Fruit fly (Drosophila melanogaster) whole organism, embryonic: ENCODE measurements around the gene Tbc1d22.

Experiments
- Abd-B ChIP-seq: fragments of 200-800 bp; sonication (Bioruptor generic); optimal IDR thresholded peaks from 2 replicates; lab custom pipeline; 2018; ENCODE audit warnings: missing biosample characterization, mild to moderate bottlenecking, missing genetic modification characterization, moderate library complexity
- CG10565 ChIP-seq: fragments of 200-800 bp; sonication (Bioruptor generic); optimal IDR thresholded peaks from 3 replicates; lab custom pipeline; 2016; ENCODE audit warnings: missing biosample characterization, mild to moderate bottlenecking, missing genetic modification characterization
- CG12659 ChIP-seq: fragments of 200-800 bp; sonication (Bioruptor generic); optimal IDR thresholded peaks from 3 replicates; lab custom pipeline; 2017; ENCODE audit warnings: mild to moderate bottlenecking, missing biosample characterization, missing genetic modification reagents, missing genetic modification characterization
- CG14014 ChIP-seq: fragments of 200-800 bp; sonication (Bioruptor generic); IDR thresholded peaks from 2 replicates; pipeline ENCODE4 v1.3.6; 2022; ENCODE audit warnings: missing biosample characterization, missing genetic modification characterization
- CG15696 ChIP-seq: fragments of 200-800 bp; sonication (Bioruptor generic); optimal IDR thresholded peaks from 2 replicates; lab custom pipeline; 2019; ENCODE audit warnings: missing biosample characterization, mild to moderate bottlenecking, missing genetic modification characterization, moderate library complexity
- CG16779 ChIP-seq: fragments of 200-800 bp; sonication (Bioruptor generic); IDR thresholded peaks from 2 replicates; pipeline ENCODE4 v1.3.6; 2022; ENCODE audit warnings: missing biosample characterization, missing genetic modification characterization
- CG16815 ChIP-seq: fragments of 200-800 bp; sonication (Bioruptor generic); optimal IDR thresholded peaks from 3 replicates; lab custom pipeline; 2017; ENCODE audit warnings: missing biosample characterization, mild to moderate bottlenecking, missing genetic modification characterization
- CG18599 ChIP-seq: fragments of 200-800 bp; sonication (Bioruptor generic); optimal IDR thresholded peaks from 3 replicates; lab custom pipeline; 2017; ENCODE audit warnings: missing biosample characterization, missing genetic modification characterization, mild to moderate bottlenecking, moderate library complexity, missing genetic modification reagents
- CG2712 ChIP-seq: fragments of 200-800 bp; optimal IDR thresholded peaks from 3 replicates; lab custom pipeline; 2019; ENCODE audit warnings: missing biosample characterization, mild to moderate bottlenecking, missing genetic modification characterization, moderate library complexity
- CG2889 ChIP-seq: fragments of 200-800 bp; sonication (Bioruptor generic); IDR thresholded peaks from 3 replicates; pipeline ENCODE4 v1.3.6; 2022; ENCODE audit warnings: missing biosample characterization, missing genetic modification characterization
- CG30020 ChIP-seq: fragments of 200-800 bp; optimal IDR thresholded peaks from 2 replicates; lab custom pipeline; 2019; ENCODE audit warnings: missing biosample characterization, mild to moderate bottlenecking, missing genetic modification characterization, moderate library complexity
- CG3407 ChIP-seq: fragments of 200-800 bp; sonication (Bioruptor generic); optimal IDR thresholded peaks from 2 replicates; lab custom pipeline; 2018; ENCODE audit warnings: missing biosample characterization, mild to moderate bottlenecking, missing genetic modification characterization
- CG4328 ChIP-seq: fragments of 200-800 bp; sonication (Bioruptor generic); optimal IDR thresholded peaks from 3 replicates; lab custom pipeline; 2017; ENCODE audit warnings: missing biosample characterization, missing genetic modification reagents, missing genetic modification characterization
- CG6689 ChIP-seq: fragments of 200-800 bp; sonication (Bioruptor generic); IDR thresholded peaks from 2 replicates; pipeline ENCODE4 v1.3.6; 2022; ENCODE audit warnings: missing biosample characterization, missing genetic modification characterization
- CG6813 ChIP-seq: fragments of 200-800 bp; sonication (Bioruptor generic); optimal IDR thresholded peaks from 2 replicates; lab custom pipeline; 2017; ENCODE audit warnings: missing biosample characterization, missing genetic modification characterization, mild to moderate bottlenecking, moderate library complexity, missing genetic modification reagents
- CG7271 ChIP-seq: fragments of 200-800 bp; sonication (Bioruptor generic); optimal IDR thresholded peaks from 2 replicates; lab custom pipeline; 2018; ENCODE audit warnings: missing biosample characterization, mild to moderate bottlenecking, missing genetic modification characterization, moderate library complexity
- CG8944 ChIP-seq: fragments of 200-800 bp; sonication (Bioruptor generic); optimal IDR thresholded peaks from 3 replicates; lab custom pipeline; 2016; ENCODE audit warnings: missing biosample characterization, missing genetic modification characterization
- CHES-1-like ChIP-seq: fragments of 200-800 bp; sonication (Bioruptor generic); optimal IDR thresholded peaks from 2 replicates; lab custom pipeline; 2016; ENCODE audit warnings: missing biosample characterization, missing genetic modification characterization
- Dad ChIP-seq: fragments of 200-800 bp; sonication (Bioruptor generic); optimal IDR thresholded peaks from 3 replicates; lab custom pipeline; 2016; ENCODE audit warnings: missing biosample characterization, missing genetic modification characterization
- Fer1 ChIP-seq: fragments of 200-800 bp; sonication (Bioruptor generic); optimal IDR thresholded peaks from 2 replicates; lab custom pipeline; 2017; ENCODE audit warnings: missing biosample characterization, mild to moderate bottlenecking, missing genetic modification characterization
- HHEX ChIP-seq: fragments of 200-800 bp; sonication (Bioruptor generic); optimal IDR thresholded peaks from 3 replicates; lab custom pipeline; 2017; ENCODE audit warnings: missing biosample characterization, mild to moderate bottlenecking, missing genetic modification characterization, missing genetic modification reagents
- Hey ChIP-seq: fragments of 200-800 bp; sonication (Bioruptor generic); optimal IDR thresholded peaks from 3 replicates; lab custom pipeline; 2018; ENCODE audit warnings: missing biosample characterization, mild to moderate bottlenecking, missing genetic modification characterization
- Hmx ChIP-seq: fragments of 200-800 bp; sonication (Bioruptor generic); optimal IDR thresholded peaks from 2 replicates; lab custom pipeline; 2016; ENCODE audit warnings: missing biosample characterization, missing genetic modification characterization
- Mad ChIP-seq: fragments of 200-800 bp; sonication (Bioruptor generic); optimal IDR thresholded peaks from 2 replicates; lab custom pipeline; 2016; ENCODE audit warnings: missing biosample characterization, missing genetic modification characterization
- Nf-YA ChIP-seq: fragments of 200-800 bp; sonication (Bioruptor generic); IDR thresholded peaks from 2 replicates; pipeline ENCODE4 v1.3.6; 2022; ENCODE audit warnings: missing biosample characterization, missing genetic modification characterization
- Ravus ChIP-seq: fragments of 200-800 bp; sonication (Bioruptor generic); IDR thresholded peaks from 2 replicates; pipeline ENCODE4 v1.3.6; 2022; ENCODE audit warnings: missing biosample characterization, missing genetic modification characterization
- Xrp1 ChIP-seq: fragments of 200-800 bp; sonication (Bioruptor generic); IDR thresholded peaks from 2 replicates; pipeline ENCODE4 v1.3.6; 2022; ENCODE audit warnings: missing biosample characterization, missing genetic modification characterization
- ara ChIP-seq: fragments of 200-800 bp; sonication (Bioruptor generic); IDR thresholded peaks from 2 replicates; pipeline ENCODE4 v1.3.6; 2022; ENCODE audit warnings: missing biosample characterization, missing genetic modification characterization
- ash1 ChIP-seq: fragments of 200-800 bp; sonication (Bioruptor generic); optimal IDR thresholded peaks from 2 replicates; lab custom pipeline; 2018; ENCODE audit warnings: missing biosample characterization, mild to moderate bottlenecking, missing genetic modification characterization
- bsh ChIP-seq, 2 experiments: fragments of 200-800 bp; sonication (Bioruptor generic); optimal IDR thresholded peaks; 2 replicates each; lab custom pipeline; 2017 to 2018; ENCODE audit warnings: mild to moderate bottlenecking in 2 of 2, missing biosample characterization in 2 of 2, missing genetic modification characterization in 2 of 2, moderate library complexity in 1 of 2
- btn ChIP-seq: fragments of 200-800 bp; sonication (Bioruptor generic); optimal IDR thresholded peaks from 2 replicates; lab custom pipeline; 2016; ENCODE audit warnings: missing biosample characterization, missing genetic modification characterization
- caup ChIP-seq: fragments of 200-800 bp; sonication (Bioruptor generic); optimal IDR thresholded peaks from 3 replicates; lab custom pipeline; 2017; ENCODE audit warnings: missing biosample characterization, mild to moderate bottlenecking, missing genetic modification characterization, moderate library complexity; ENCODE audit not compliant: severe bottlenecking
- cwo ChIP-seq: fragments of 200-800 bp; sonication (Bioruptor generic); optimal IDR thresholded peaks from 3 replicates; lab custom pipeline; 2017; ENCODE audit warnings: missing biosample characterization, missing genetic modification characterization, mild to moderate bottlenecking, moderate library complexity, missing genetic modification reagents
- eyg ChIP-seq: fragments of 200-800 bp; sonication (Bioruptor generic); optimal IDR thresholded peaks from 3 replicates; lab custom pipeline; 2016; ENCODE audit warnings: missing biosample characterization, missing genetic modification characterization
- fru ChIP-seq: fragments of >200 bp; optimal IDR thresholded peaks from 2 replicates; lab custom pipeline; 2017
- gcm2 ChIP-seq: fragments of 200-800 bp; sonication (Bioruptor generic); optimal IDR thresholded peaks from 2 replicates; lab custom pipeline; 2016; ENCODE audit warnings: missing biosample characterization, missing genetic modification characterization
- gsb ChIP-seq: fragments of 200-800 bp; sonication (Bioruptor generic); IDR thresholded peaks from 2 replicates; pipeline ENCODE4 v1.3.6; 2022; ENCODE audit warnings: missing biosample characterization, missing genetic modification characterization
- klu ChIP-seq: fragments of 200-800 bp; sonication (Bioruptor generic); IDR thresholded peaks from 2 replicates; pipeline ENCODE4 v1.3.6; 2022; ENCODE audit warnings: missing biosample characterization, missing genetic modification characterization
- otp ChIP-seq: fragments of 200-800 bp; sonication (Bioruptor generic); IDR thresholded peaks from 3 replicates; pipeline ENCODE4, ENCODE4 v1.3.6; 2022; ENCODE audit warnings: missing biosample characterization, missing genetic modification characterization
- pb ChIP-seq: fragments of 200-800 bp; sonication (Bioruptor generic); optimal IDR thresholded peaks from 3 replicates; lab custom pipeline; 2016; ENCODE audit warnings: missing biosample characterization, missing genetic modification characterization
- repo ChIP-seq: fragments of 200-800 bp; sonication (Bioruptor generic); optimal IDR thresholded peaks from 2 replicates; lab custom pipeline; 2016; ENCODE audit warnings: missing biosample characterization, missing genetic modification characterization
- ro ChIP-seq: fragments of 200-800 bp; sonication (Bioruptor generic); IDR thresholded peaks from 2 replicates; pipeline ENCODE4 v1.3.6; 2022; ENCODE audit warnings: missing biosample characterization, missing genetic modification characterization
- sd ChIP-seq: fragments of 200-800 bp; sonication (Bioruptor generic); optimal IDR thresholded peaks from 3 replicates; lab custom pipeline; 2018; ENCODE audit warnings: missing biosample characterization, mild to moderate bottlenecking, missing genetic modification characterization, moderate library complexity
- slbo ChIP-seq: fragments of 200-800 bp; sonication (Bioruptor generic); IDR thresholded peaks from 2 replicates; pipeline ENCODE4 v1.3.6; 2022; ENCODE audit warnings: missing biosample characterization, missing genetic modification characterization
- trem ChIP-seq: fragments of 200-800 bp; optimal IDR thresholded peaks from 3 replicates; lab custom pipeline; 2019; ENCODE audit warnings: missing biosample characterization, mild to moderate bottlenecking, missing genetic modification characterization, moderate library complexity
- trh ChIP-seq: fragments of 200-800 bp; sonication (Bioruptor generic); optimal IDR thresholded peaks from 2 replicates; lab custom pipeline; 2016; ENCODE audit warnings: missing biosample characterization, missing genetic modification characterization
- unc-4 ChIP-seq: fragments of 200-800 bp; sonication (Bioruptor generic); IDR thresholded peaks from 2 replicates; pipeline ENCODE4 v1.3.6; 2022; ENCODE audit warnings: missing biosample characterization, missing genetic modification characterization; ENCODE audit not compliant: partially characterized antibody
- unpg ChIP-seq: fragments of 200-800 bp; sonication (Bioruptor generic); optimal IDR thresholded peaks from 3 replicates; lab custom pipeline; 2018; ENCODE audit warnings: missing biosample characterization, mild to moderate bottlenecking, missing genetic modification characterization, moderate library complexity
- usp ChIP-seq: fragments of >200 bp; optimal IDR thresholded peaks from 2 replicates; lab custom pipeline; 2017; ENCODE audit warnings: missing biosample characterization, missing genetic modification characterization
- wor ChIP-seq: fragments of 200-800 bp; sonication (Bioruptor generic); IDR thresholded peaks from 2 replicates; pipeline ENCODE4 v1.3.6; 2022; ENCODE audit warnings: missing biosample characterization, missing genetic modification characterization

The Tbc1d22 gene

DNA sequence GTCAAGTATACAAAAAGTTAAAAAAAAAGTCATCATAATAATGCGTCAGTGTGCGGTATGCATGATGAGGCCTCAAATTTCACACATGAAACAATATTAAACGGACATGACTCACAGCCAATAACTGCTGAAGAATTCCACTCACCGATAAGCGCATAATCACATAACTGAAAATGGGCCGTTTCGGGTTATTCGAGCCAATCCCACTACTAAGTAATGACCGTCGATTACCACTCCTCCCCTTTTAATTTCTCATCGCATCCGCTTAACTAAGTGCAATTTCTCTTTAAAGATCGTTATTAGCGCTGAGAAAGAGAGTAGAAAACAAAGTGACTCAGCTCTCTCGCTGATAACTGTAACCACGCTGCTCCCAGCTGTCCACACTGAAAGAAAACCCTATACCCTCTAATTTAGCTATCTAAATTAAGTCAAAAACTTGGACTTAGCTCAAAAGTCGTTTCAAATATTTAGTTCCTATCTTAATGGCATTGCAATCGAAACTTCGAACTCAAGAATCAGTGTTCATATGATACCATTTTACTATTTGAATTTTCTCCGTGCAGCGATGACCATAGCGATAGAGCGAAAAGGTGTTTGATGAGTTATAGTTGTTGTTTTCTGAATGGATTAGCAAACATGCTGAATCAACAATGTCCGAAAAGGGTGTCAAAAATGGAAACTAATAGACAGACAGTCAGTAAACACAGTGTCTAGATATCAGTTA, 10.9 kb downstream of the Tbc1d22 start (continued):
- TF ChIP-seq CG7271 (tag; lab: Kevin White, UChicago) (peak; percentile 42), sd (tag; lab: Kevin White, UChicago) (peak; percentile 81), Nf-YA (GFP tag; lab: Robert Waterston, UW) (peak; percentile 69), trh (GFP tag; lab: Kevin White, UChicago) (peak; percentile 68), unc-4 (GFP tag; lab: Robert Waterston, UW) (no peak), CG2889 (GFP tag; lab: Robert Waterston, UW) (peak; percentile 66; the same call in 2 of the 3 replicates), CG16779 (GFP tag; lab: Robert Waterston, UW) (peak; percentile 81), otp (GFP tag; lab: Robert Waterston, UW) (peak; percentile 87), CG16815 (GFP tag; lab: Kevin White, UChicago) (peak; percentile 45), klu (GFP tag; lab: Robert Waterston, UW) (peak; percentile 67), cwo (GFP tag; lab: Kevin White, UChicago) (peak; percentile 49), CG8944 (GFP tag; lab: Kevin White, UChicago) (peak; percentile 61), usp (GFP tag; lab: Kevin White, UChicago) (no peak), btn (GFP tag; lab: Kevin White, UChicago) (peak; percentile 87), CG3407 (GFP tag; lab: Kevin White, UChicago) (peak; percentile 90), wor (GFP tag; lab: Robert Waterston, UW) (peak; percentile 77), CHES-1-like (GFP tag; lab: Kevin White, UChicago) (peak; percentile 94), Mad (GFP tag; lab: Kevin White, UChicago) (peak; percentile 82), unpg (GFP tag; lab: Kevin White, UChicago) (peak; percentile 92), CG15696 (tag; lab: Kevin White, UChicago) (peak; percentile 82), gsb (GFP tag; lab: Robert Waterston, UW) (peak; percentile 76), Hmx (peak; percentile 59), CG18599 (GFP tag; lab: Kevin White, UChicago) (peak; percentile 92), CG4328 (GFP tag; lab: Kevin White, UChicago) (no peak), ara (GFP tag; lab: Robert Waterston, UW) (peak; percentile 85), Xrp1 (GFP tag; lab: Robert Waterston, UW) (peak; percentile 91), eyg (GFP tag; lab: Kevin White, UChicago) (peak; percentile 86), CG14014 (peak; percentile 83), CG12659 (GFP tag; lab: Kevin White, UChicago) (peak; percentile 86), slbo (peak; percentile 92), Ravus (peak; percentile 73), CG2712 (tag; lab: Kevin White, UChicago) (peak; percentile 93), gcm2 (peak; percentile 75), Abd-B (GFP tag; lab: Kevin White, UChicago) (peak; percentile 73), fru (no peak), repo (GFP tag; lab: Kevin White, UChicago) (peak; percentile 87), caup (peak; percentile 89), bsh (GFP tag; optimal IDR thresholded peaks at IDR 0.05; lab: Kevin White, UChicago) (peak; percentile 24 to 91), CG6689 (GFP tag; lab: Robert Waterston, UW) (peak; percentile 87), Dad (GFP tag; lab: Kevin White, UChicago) (peak; percentile 72), trem (tag; lab: Kevin White, UChicago) (peak; percentile 86), ash1 (GFP tag; lab: Kevin White, UChicago) (peak; percentile 41), CG6813 (GFP tag; lab: Kevin White, UChicago) (peak; percentile 91), Hey (tag; lab: Kevin White, UChicago) (peak; percentile 61), CG30020 (peak; percentile 33), CG10565 (GFP tag; lab: Kevin White, UChicago) (peak; percentile 15), ro (GFP tag; lab: Robert Waterston, UW) (0 out of 2 replicates have a peak, but pooled peaks have one; percentile 60), Fer1 (GFP tag; lab: Kevin White, UChicago) (peak; percentile 91), pb (GFP tag; lab: Kevin White, UChicago) (peak; percentile 88), HHEX (GFP tag; lab: Kevin White, UChicago) (peak; percentile 59)
